Worm (Caenorhabditis elegans): ENCODE measurements around the gene math-5.
"Not testable (repeated sequence)": the region's sequence is repeated elsewhere in the genome, so short reads cannot be mapped to it uniquely, and the experiment has no call there.

DNA sequence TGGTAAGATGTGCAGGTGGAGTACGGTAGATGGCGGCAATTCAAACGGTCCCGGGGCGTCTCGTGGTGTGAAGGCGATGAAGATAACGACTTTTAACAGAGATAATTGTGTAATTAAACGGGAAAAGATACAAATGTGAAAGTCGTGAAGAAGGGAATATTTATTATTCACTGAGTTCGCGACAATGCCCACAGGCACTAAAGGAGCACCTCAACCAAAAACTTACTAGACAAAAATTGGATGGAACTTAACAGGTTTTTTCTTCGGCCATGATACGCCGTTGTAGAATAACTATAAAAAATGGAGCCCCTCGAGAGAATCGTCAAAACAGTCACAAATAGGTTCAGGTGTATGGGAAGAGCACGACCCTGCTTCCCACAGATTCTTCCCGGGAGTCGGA, 20.3 kb downstream of the math-5 start, which contains the start of gene fbxb-98:
- TF ChIP-seq Y67H2A.10 (GFP tag; conservative IDR thresholded peaks at IDR 0.05); sea-2 (GFP tag; IDR thresholded peaks at IDR 0.05); B0035.1 (tag; optimal IDR thresholded peaks at IDR 0.05): not testable (repeated sequence)
